Worm (Caenorhabditis elegans): ENCODE results near the gene C02C6.14.

DNA sequence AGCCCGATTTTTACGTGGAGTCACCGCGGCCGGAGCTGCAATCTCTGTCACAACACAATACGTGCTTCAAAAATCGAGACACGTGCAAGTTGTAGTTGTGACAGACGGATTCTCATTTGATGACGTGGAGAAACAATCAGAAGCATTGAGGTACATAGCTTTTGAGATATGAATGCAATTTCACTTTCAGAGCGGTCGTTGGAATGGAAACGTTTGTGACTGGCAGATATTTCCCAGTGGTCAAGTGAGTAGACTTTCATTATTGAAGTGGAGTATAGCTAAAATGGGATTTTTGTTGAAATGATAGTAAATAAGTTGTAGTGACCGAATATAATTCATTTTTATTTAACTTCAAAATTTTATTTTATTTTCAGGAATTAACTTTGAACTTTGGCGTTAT, 46.4 kb upstream of the C02C6.14 start:
- no peak for TF ChIP-seq ztf-23 (GFP tag; IDR thresholded peaks at IDR 0.05)
- TF ChIP-seq ztf-29 (GFP tag; IDR thresholded peaks at IDR 0.05), result no peak
- TF ChIP-seq flt-1 (GFP tag; IDR thresholded peaks at IDR 0.05), result no peak
- TF ChIP-seq T22C8.4 (GFP tag; IDR thresholded peaks at IDR 0.05), result no peak
- TF ChIP-seq ref-1 (GFP tag; conservative IDR thresholded peaks at IDR 0.05), result no peak

Data from whole organism, midembryonic.